Worm (Caenorhabditis elegans) whole organism, L4 larva: Measurements from ENCODE around the gene F54D10.7.

Source experiments
- ama-1 ChIP-seq: fragments of 150-350 bp; optimal IDR thresholded peaks from 2 replicates; lab custom pipeline; 2014; ENCODE audit warnings: inconsistent platforms, mixed read lengths
- lin-29 ChIP-seq: fragments of 200-800 bp; sonication (Bioruptor generic); IDR thresholded peaks from 2 replicates; pipeline ENCODE4 v1.3.6; 2022; ENCODE audit warnings: missing genetic modification reagents, missing genetic modification characterization, missing compliant biosample characterization
- nhr-28 ChIP-seq: fragments of 150-350 bp; optimal IDR thresholded peaks from 2 replicates; lab custom pipeline; 2014; ENCODE audit warnings: missing biosample characterization, missing genetic modification characterization
- pha-4 ChIP-seq, 2 experiments: fragments of 150-350 bp in 1 of 2; fragments of 200-800 bp in 1 of 2; sonication (Bioruptor generic) in 1 of 2; IDR thresholded peaks in 1 of 2; optimal IDR thresholded peaks in 1 of 2; 2 replicates each; pipeline versions ENCODE4 v1.3.6 to Lab custom; 2014 to 2022; ENCODE audit warnings: missing genetic modification characterization in 2 of 2, missing genetic modification reagents in 2 of 2, missing biosample characterization in 1 of 2, missing compliant biosample characterization in 1 of 2
- unc-62 ChIP-seq, 3 experiments: fragments of 150-350 bp in 1 of 3; sonication (generic microtip); optimal IDR thresholded peaks in 2 of 3; peaks in 1 of 3; 1 replicate in 1 of 3; 2 replicates in 2 of 3; lab custom pipeline; 2014 to 2017; ENCODE audit warnings: missing biosample characterization in 3 of 3, missing genetic modification characterization in 3 of 3, missing genetic modification reagents in 3 of 3, missing genotype in 1 of 3

DNA sequence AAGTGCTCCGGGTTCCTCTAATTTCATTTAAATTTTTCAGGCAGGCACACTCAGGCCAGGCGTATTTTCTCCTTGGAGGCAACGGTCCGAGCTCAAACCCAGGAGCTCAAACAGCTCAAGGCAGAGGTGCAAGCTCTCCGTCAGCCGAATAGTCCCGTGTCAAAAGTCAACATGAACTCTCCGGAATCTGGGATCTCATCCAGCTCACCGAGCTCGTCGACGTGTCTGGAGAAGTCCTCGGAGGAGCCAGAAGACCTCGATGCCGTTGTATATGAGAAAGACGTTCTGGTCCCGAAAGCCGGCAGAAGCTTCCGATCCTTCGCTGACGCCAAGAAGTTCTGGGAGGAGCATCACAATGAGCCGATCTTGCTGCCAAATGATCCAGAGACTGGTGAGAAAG is 35.3 kb downstream of the F54D10.7 start:
- TF ChIP-seq unc-62 (GFP tag; optimal IDR thresholded peaks at IDR 0.05 in 1 of 2; lab: Kevin White, UChicago): no peak
- TF ChIP-seq unc-62 (tag; optimal IDR thresholded peaks at IDR 0.05; lab: Kevin White, UChicago): no peak
- TF ChIP-seq ama-1: no peak
- TF ChIP-seq pha-4 (GFP tag; IDR thresholded peaks at IDR 0.05; lab: Robert Waterston, UW): no peak
- no peak for TF ChIP-seq pha-4 (tag; optimal IDR thresholded peaks at IDR 0.05; lab: Kevin White, UChicago)
- no peak for TF ChIP-seq lin-29 (GFP tag; lab: Robert Waterston, UW)
- no peak for TF ChIP-seq nhr-28 (tag; lab: Kevin White, UChicago)
